Worm (Caenorhabditis elegans): ENCODE measurements around the gene fbxl-4.
A peak's percentile ranks its signal among the peaks of the same experiment; 100 is the strongest.

The fbxl-4 gene

ce11 chrX:6609251-6609650 is 20.7 kb downstream of the fbxl-4 start (continued):
- peak; percentile 18; the same call in 1 of the 2 replicates for TF ChIP-seq ekl-4 (GFP tag; IDR thresholded peaks at IDR 0.05)
- TF ChIP-seq F10E7.11 (tag; optimal IDR thresholded peaks at IDR 0.05): no peak
- no peak for TF ChIP-seq lin-40 (tag; optimal IDR thresholded peaks at IDR 0.05)
- no peak for TF ChIP-seq unc-130 (GFP tag; optimal IDR thresholded peaks at IDR 0.05)
- no peak for TF ChIP-seq zim-3 (tag; optimal IDR thresholded peaks at IDR 0.05)
- peak; percentile 33 for TF ChIP-seq ZK185.1 (tag; optimal IDR thresholded peaks at IDR 0.05; ENCODE audit: poor library complexity, severe bottlenecking)
- TF ChIP-seq nhr-120 (GFP tag; IDR thresholded peaks at IDR 0.05): no peak
- TF ChIP-seq madf-3 (GFP tag; IDR thresholded peaks at IDR 0.05): 0 out of 2 replicates have a peak, but pooled peaks have one; percentile 43
- TF ChIP-seq hmg-20 (GFP tag; IDR thresholded peaks at IDR 0.05): 0 out of 2 replicates have a peak, but pooled peaks have one; percentile 54
- no peak for TF ChIP-seq die-1 (tag; optimal IDR thresholded peaks at IDR 0.05)
- TF ChIP-seq chd-7 (tag; optimal IDR thresholded peaks at IDR 0.05): peak; percentile 4
- no peak for TF ChIP-seq cebp-1 (GFP tag; IDR thresholded peaks at IDR 0.05)
- TF ChIP-seq cebp-1 (tag; optimal IDR thresholded peaks at IDR 0.05): peak; percentile 45
- TF ChIP-seq atf-7 (tag; optimal IDR thresholded peaks at IDR 0.05): peak; percentile 64

ce11 chrX:6609717-6610116 is 21.1 kb downstream of the fbxl-4 start, which contains the start of gene C25B8.8:
TSS of gene C25B8.8 (plus strand) at chrX:6610017.
- TF ChIP-seq ztf-6 (GFP tag; IDR thresholded peaks at IDR 0.05) (no peak), ceh-40 (GFP tag; IDR thresholded peaks at IDR 0.05) (no peak), sea-2 (GFP tag; IDR thresholded peaks at IDR 0.05) (no peak), madf-8 (GFP tag; conservative IDR thresholded peaks at IDR 0.05) (no peak), attf-5 (GFP tag; optimal IDR thresholded peaks at IDR 0.05) (no peak), ztf-28 (GFP tag; IDR thresholded peaks at IDR 0.05) (no peak), rec-8 (tag; optimal IDR thresholded peaks at IDR 0.05) (no peak), madf-6 (GFP tag; IDR thresholded peaks at IDR 0.05) (no peak), ekl-4 (GFP tag; IDR thresholded peaks at IDR 0.05) (no peak), Y56A3A.18 (GFP tag; IDR thresholded peaks at IDR 0.05) (no peak), madf-3 (GFP tag; IDR thresholded peaks at IDR 0.05) (no peak), him-1 (tag; optimal IDR thresholded peaks at IDR 0.05) (no peak), D2030.7 (GFP tag; IDR thresholded peaks at IDR 0.05) (no peak), athp-1 (tag; optimal IDR thresholded peaks at IDR 0.05) (no peak), bed-1 (GFP tag; IDR thresholded peaks at IDR 0.05) (no peak), F23B12.7 (tag; optimal IDR thresholded peaks at IDR 0.05; ENCODE audit: insufficient read depth) (no peak), atf-7 (tag; optimal IDR thresholded peaks at IDR 0.05) (no peak), C17E4.6 (GFP tag; IDR thresholded peaks at IDR 0.05) (no peak), hmg-20 (GFP tag; IDR thresholded peaks at IDR 0.05) (no peak), ceh-27 (GFP tag; optimal IDR thresholded peaks at IDR 0.05) (no peak)

- TF ChIP-seq madf-6 (GFP tag; IDR thresholded peaks at IDR 0.05) (no peak), dox-1 (GFP tag; IDR thresholded peaks at IDR 0.05) (0 out of 2 replicates have a peak, but pooled peaks have one; percentile 17)
Measured at ce11 chrX:6613537-6613936, 24.9 kb downstream of the fbxl-4 start.

- TF ChIP-seq bed-1 (GFP tag; IDR thresholded peaks at IDR 0.05) (no peak), repo-1 (tag; optimal IDR thresholded peaks at IDR 0.05) (no peak), rcor-1 (GFP tag; IDR thresholded peaks at IDR 0.05) (no peak; the same call in 1 of the 2 replicates), hlh-26 (GFP tag; conservative IDR thresholded peaks at IDR 0.05) (no peak), chd-7 (tag; optimal IDR thresholded peaks at IDR 0.05) (no peak), K12H6.12 (tag; optimal IDR thresholded peaks at IDR 0.05) (no peak), hmg-20 (GFP tag; IDR thresholded peaks at IDR 0.05) (no peak), ztf-3 (GFP tag; optimal IDR thresholded peaks at IDR 0.05) (no peak), ccch-3 (GFP tag; optimal IDR thresholded peaks at IDR 0.05) (no peak), attf-6 (GFP tag; IDR thresholded peaks at IDR 0.05) (no peak), nfya-1 (tag; optimal IDR thresholded peaks at IDR 0.05; ENCODE audit: borderline replicate concordance, insufficient read depth) (no peak), tbx-9 (tag; optimal IDR thresholded peaks at IDR 0.05; ENCODE audit: borderline replicate concordance) (no peak), ztf-26 (tag; optimal IDR thresholded peaks at IDR 0.05) (no peak), ceh-100 (GFP tag; IDR thresholded peaks at IDR 0.05) (no peak), nfya-2 (GFP tag; IDR thresholded peaks at IDR 0.05) (no peak)
Measured at ce11 chrX:6617622-6618021, 29.0 kb downstream of the fbxl-4 start.

Data from whole organism, young adult.